Worm (Caenorhabditis elegans) whole organism, L1 larva: ENCODE results near the gene F17C11.2.

ENCODE experiments used
- C16A3.4 ChIP-seq: fragments of 150-350 bp; optimal IDR thresholded peaks from 2 replicates; lab custom pipeline; 2014; ENCODE audit warnings: missing biosample characterization, missing genetic modification characterization
- F16B12.6 ChIP-seq: fragments of 150-350 bp; optimal IDR thresholded peaks from 2 replicates; lab custom pipeline; 2014; ENCODE audit warnings: missing biosample characterization, missing genetic modification characterization
- Y116A8C.19 ChIP-seq: sonication (generic microtip); optimal IDR thresholded peaks from 2 replicates; lab custom pipeline; 2016; ENCODE audit warnings: missing compliant biosample characterization, missing genetic modification characterization, borderline replicate concordance
- ama-1 ChIP-seq: fragments of 150-350 bp; optimal IDR thresholded peaks from 2 replicates; lab custom pipeline; 2014
- ceh-63 ChIP-seq: fragments of 200-800 bp; sonication (Bioruptor generic); optimal IDR thresholded peaks from 2 replicates; lab custom pipeline; 2018; ENCODE audit warnings: mild to moderate bottlenecking, missing genetic modification characterization, missing compliant biosample characterization
- ceh-8 ChIP-seq: fragments of 200-800 bp; sonication (Bioruptor generic); optimal IDR thresholded peaks from 2 replicates; lab custom pipeline; 2018; ENCODE audit warnings: mild to moderate bottlenecking, missing genetic modification characterization, moderate library complexity, missing compliant biosample characterization
- ceh-90 ChIP-seq: sonication (generic microtip); optimal IDR thresholded peaks from 2 replicates; lab custom pipeline; 2016; ENCODE audit warnings: missing genetic modification characterization, missing compliant biosample characterization
- ces-1 ChIP-seq: fragments of 150-350 bp; optimal IDR thresholded peaks from 2 replicates; lab custom pipeline; 2014; ENCODE audit warnings: missing biosample characterization, missing genetic modification reagents, missing genetic modification characterization
- efl-1 ChIP-seq, 4 experiments: fragments of 150-350 bp; optimal IDR thresholded peaks in 3 of 4; peaks in 1 of 4; 1 replicate in 1 of 4; 2 replicates in 3 of 4; lab custom pipeline; 2014; ENCODE audit warnings: missing biosample characterization in 2 of 4, missing genetic modification characterization in 2 of 4, missing genetic modification reagents in 2 of 4
- egl-13 ChIP-seq: sonication (generic microtip); optimal IDR thresholded peaks from 2 replicates; lab custom pipeline; 2016; ENCODE audit warnings: missing genotype, missing genetic modification reagents, missing genetic modification characterization, missing compliant biosample characterization
- egl-27 ChIP-seq, 2 experiments: fragments of 150-350 bp in 1 of 2; sonication (generic microtip); optimal IDR thresholded peaks; 3 replicates each; lab custom pipeline; 2017 to 2018; ENCODE audit warnings: missing biosample characterization in 2 of 2, missing genetic modification characterization in 2 of 2, missing genetic modification reagents in 2 of 2
- fkh-10 ChIP-seq: sonication (generic microtip); optimal IDR thresholded peaks from 2 replicates; lab custom pipeline; 2017; ENCODE audit warnings: missing biosample characterization, missing genetic modification reagents, missing genetic modification characterization
- fkh-8 ChIP-seq: sonication (generic microtip); optimal IDR thresholded peaks from 2 replicates; lab custom pipeline; 2016; ENCODE audit warnings: mild to moderate bottlenecking, missing genetic modification characterization, missing compliant biosample characterization
- hlh-17 ChIP-seq: fragments of 200-800 bp; sonication (Bioruptor generic); optimal IDR thresholded peaks from 2 replicates; lab custom pipeline; 2018; ENCODE audit warnings: missing genetic modification characterization, mild to moderate bottlenecking, missing compliant biosample characterization, moderate library complexity, borderline replicate concordance
- hlh-4 ChIP-seq: sonication (generic microtip); optimal IDR thresholded peaks from 2 replicates; lab custom pipeline; 2016; ENCODE audit warnings: mild to moderate bottlenecking, missing genetic modification characterization, missing compliant biosample characterization
- lin-14 ChIP-seq: fragments of 200-800 bp; sonication (Bioruptor generic); optimal IDR thresholded peaks from 2 replicates; lab custom pipeline; 2018; ENCODE audit warnings: mild to moderate bottlenecking, missing genetic modification characterization, moderate library complexity, missing compliant biosample characterization
- lin-35 ChIP-seq, 2 experiments: fragments of 150-350 bp; optimal IDR thresholded peaks; 2 replicates each; lab custom pipeline; 2014; ENCODE audit warnings: missing biosample characterization in 2 of 2, missing genetic modification characterization in 2 of 2, missing genetic modification reagents in 2 of 2
- lin-39 ChIP-seq: fragments of 150-350 bp; optimal IDR thresholded peaks from 2 replicates; lab custom pipeline; 2014; ENCODE audit warnings: missing biosample characterization, missing genetic modification reagents, missing genetic modification characterization
- lsy-2 ChIP-seq, 2 experiments: fragments of 150-350 bp; optimal IDR thresholded peaks; 2 replicates each; lab custom pipeline; 2014; ENCODE audit warnings: missing biosample characterization in 2 of 2, missing genetic modification characterization in 2 of 2
- mab-9 ChIP-seq: fragments of 200-800 bp; sonication (Bioruptor generic); IDR thresholded peaks from 2 replicates; pipeline ENCODE4 v1.3.6; 2022; ENCODE audit warnings: missing genetic modification reagents, missing genetic modification characterization, missing compliant biosample characterization
- mdl-1 ChIP-seq, 2 experiments: fragments of 150-350 bp; optimal IDR thresholded peaks; 2 replicates each; lab custom pipeline; 2014 to 2017; ENCODE audit warnings: missing biosample characterization in 2 of 2, missing genetic modification characterization in 2 of 2, inconsistent platforms in 1 of 2
- mep-1 ChIP-seq: fragments of 150-350 bp; optimal IDR thresholded peaks from 2 replicates; lab custom pipeline; 2014; ENCODE audit warnings: missing biosample characterization, missing genetic modification characterization
- nhr-12 ChIP-seq: sonication (generic microtip); optimal IDR thresholded peaks from 2 replicates; lab custom pipeline; 2017; ENCODE audit warnings: missing biosample characterization, missing genetic modification characterization
- nhr-19 ChIP-seq: fragments of 200-800 bp; sonication (Bioruptor generic); conservative IDR thresholded peaks from 2 replicates; pipeline ENCODE4 v1.3.6; 2022; ENCODE audit warnings: missing genetic modification characterization, missing compliant biosample characterization
- nhr-20 ChIP-seq: sonication (generic microtip); optimal IDR thresholded peaks from 2 replicates; lab custom pipeline; 2016; ENCODE audit warnings: mild to moderate bottlenecking, missing genetic modification characterization, missing compliant biosample characterization
- nhr-237 ChIP-seq: fragments of 150-350 bp; optimal IDR thresholded peaks from 2 replicates; lab custom pipeline; 2014; ENCODE audit warnings: missing biosample characterization, missing genetic modification characterization
- nhr-71 ChIP-seq: sonication (generic microtip); optimal IDR thresholded peaks from 2 replicates; lab custom pipeline; 2016; ENCODE audit warnings: mild to moderate bottlenecking, missing genetic modification characterization, moderate library complexity, missing compliant biosample characterization
- nhr-76 ChIP-seq: sonication (generic microtip); optimal IDR thresholded peaks from 2 replicates; lab custom pipeline; 2017; ENCODE audit warnings: missing biosample characterization, missing genetic modification characterization
- nhr-85 ChIP-seq: sonication (generic microtip); peaks from one replicate; lab custom pipeline; 2016; ENCODE audit warnings: missing genetic modification characterization, inconsistent platforms, missing compliant biosample characterization
- pag-3 ChIP-seq: sonication (generic microtip); optimal IDR thresholded peaks from 2 replicates; lab custom pipeline; 2017; ENCODE audit warnings: missing genetic modification characterization, mild to moderate bottlenecking, missing compliant biosample characterization, antibody characterized with exemption, borderline replicate concordance; ENCODE audit not compliant: insufficient read depth
- pax-3 ChIP-seq: fragments of 200-800 bp; sonication (Bioruptor generic); optimal IDR thresholded peaks from 2 replicates; lab custom pipeline; 2018; ENCODE audit warnings: mild to moderate bottlenecking, missing genetic modification characterization, moderate library complexity, missing compliant biosample characterization
- rnt-1 ChIP-seq: sonication (generic microtip); optimal IDR thresholded peaks from 2 replicates; lab custom pipeline; 2016; ENCODE audit warnings: mild to moderate bottlenecking, missing genetic modification characterization, moderate library complexity, missing compliant biosample characterization
- snpc-4 ChIP-seq: fragments of 150-350 bp; optimal IDR thresholded peaks from 2 replicates; lab custom pipeline; 2014; ENCODE audit warnings: missing biosample characterization, missing genetic modification characterization
- tlp-1 ChIP-seq: fragments of 150-350 bp; optimal IDR thresholded peaks from 2 replicates; lab custom pipeline; 2014; ENCODE audit warnings: missing biosample characterization, missing genetic modification characterization
- unc-130 ChIP-seq: fragments of 150-350 bp; optimal IDR thresholded peaks from 2 replicates; lab custom pipeline; 2017; ENCODE audit warnings: missing biosample characterization, missing genetic modification characterization, inconsistent platforms
- unc-62 ChIP-seq: fragments of 150-350 bp; optimal IDR thresholded peaks from 2 replicates; lab custom pipeline; 2014; ENCODE audit warnings: missing biosample characterization, missing genetic modification reagents, missing genetic modification characterization
- unc-86 ChIP-seq: sonication (generic microtip); optimal IDR thresholded peaks from 2 replicates; lab custom pipeline; 2016; ENCODE audit warnings: missing genetic modification characterization, missing compliant biosample characterization
- unc-98 ChIP-seq: fragments of 200-800 bp; sonication (Bioruptor generic); IDR thresholded peaks from 2 replicates; pipeline ENCODE4 v1.3.6; 2022; ENCODE audit warnings: missing genetic modification characterization, missing compliant biosample characterization
- vab-15 ChIP-seq: sonication (generic microtip); optimal IDR thresholded peaks from 2 replicates; lab custom pipeline; 2017; ENCODE audit warnings: missing genotype, mild to moderate bottlenecking, missing genetic modification characterization, missing compliant biosample characterization
- zip-4 ChIP-seq: fragments of 200-800 bp; sonication (Bioruptor generic); optimal IDR thresholded peaks from 2 replicates; lab custom pipeline; 2018; ENCODE audit warnings: mild to moderate bottlenecking, missing genetic modification characterization, moderate library complexity, missing compliant biosample characterization

The F17C11.2 gene

ce11 chrV:10909071-10909470, 39.0 kb upstream of the F17C11.2 start, which contains the start of gene zzz-1:
zzz-1 (minus strand) TSS chrV:10909171.
- TF ChIP-seq egl-27 (tag; optimal IDR thresholded peaks at IDR 0.05; lab: Kevin White, UChicago) (no peak), efl-1 (optimal IDR thresholded peaks at IDR 0.05; lab: Kevin White, UChicago) (no peak), efl-1 (GFP tag; optimal IDR thresholded peaks at IDR 0.05 in 1 of 2; lab: Kevin White, UChicago) (no peak), mab-9 (no peak), unc-62 (GFP tag; lab: Kevin White, UChicago) (no peak), tlp-1 (tag; lab: Kevin White, UChicago) (no peak), zip-4 (GFP tag; lab: Kevin White, UChicago) (no peak), nhr-85 (tag; lab: Kevin White, UChicago) (no peak), fkh-8 (tag; lab: Kevin White, UChicago) (no peak), unc-98 (GFP tag; lab: Robert Waterston, UW) (no peak), lin-14 (GFP tag; lab: Kevin White, UChicago) (no peak), pax-3 (tag; lab: Kevin White, UChicago) (no peak), snpc-4 (tag; lab: Kevin White, UChicago) (no peak), ceh-8 (GFP tag; lab: Kevin White, UChicago) (no peak), unc-86 (tag; lab: Kevin White, UChicago) (no peak), unc-130 (tag; lab: Kevin White, UChicago) (no peak), fkh-10 (no peak), hlh-17 (GFP tag; lab: Kevin White, UChicago) (no peak), Y116A8C.19 (no peak), lin-35 (GFP tag; optimal IDR thresholded peaks at IDR 0.05; lab: Kevin White, UChicago) (no peak), mep-1 (no peak)

DNA sequence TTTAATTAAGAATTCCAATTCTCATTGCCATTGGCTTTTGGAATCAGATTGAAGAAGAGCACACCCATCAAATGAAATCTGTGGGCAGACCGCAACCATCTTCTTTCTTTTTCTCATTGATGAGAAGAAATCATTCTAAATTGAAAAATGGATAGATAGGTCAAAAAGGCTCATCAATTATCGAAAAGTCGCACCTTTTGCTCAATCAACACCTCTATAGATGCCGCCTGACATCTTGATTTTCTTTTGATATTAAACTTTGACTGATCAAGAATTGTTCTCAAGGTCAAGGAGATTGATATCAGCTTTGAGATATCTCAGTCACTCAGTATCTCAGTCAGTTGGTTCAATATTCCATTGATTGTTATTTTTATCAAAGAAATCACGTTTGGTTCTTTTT, 38.1 kb upstream of the F17C11.2 start:
- no peak for TF ChIP-seq mab-9
- TF ChIP-seq egl-13, result no peak
- TF ChIP-seq vab-15, result no peak
- peak; percentile 49 for TF ChIP-seq rnt-1 (tag; lab: Kevin White, UChicago)
- no peak for TF ChIP-seq mep-1
- peak; percentile 44 for TF ChIP-seq lin-14 (GFP tag; lab: Kevin White, UChicago)
- TF ChIP-seq nhr-12 (tag; lab: Kevin White, UChicago), result no peak
- TF ChIP-seq efl-1 (optimal IDR thresholded peaks at IDR 0.05; lab: Kevin White, UChicago), result no peak
- TF ChIP-seq efl-1 (GFP tag; optimal IDR thresholded peaks at IDR 0.05 in 1 of 2; lab: Kevin White, UChicago), result no peak
- peak; percentile 51 for TF ChIP-seq nhr-71 (tag; lab: Kevin White, UChicago)
- TF ChIP-seq lin-39 (tag; lab: Kevin White, UChicago), result peak; percentile 65
- no peak for TF ChIP-seq ces-1 (GFP tag; lab: Kevin White, UChicago)
- TF ChIP-seq F16B12.6 (tag; lab: Kevin White, UChicago), result no peak
- no peak for TF ChIP-seq C16A3.4 (tag; lab: Kevin White, UChicago)
- no peak for TF ChIP-seq ceh-90
- TF ChIP-seq ceh-63, result no peak
- no peak for TF ChIP-seq hlh-4
- TF ChIP-seq nhr-237 (tag; lab: Kevin White, UChicago), result no peak
- peak in 1 of 2 experiments; percentile 26 for TF ChIP-seq lsy-2 (tag; optimal IDR thresholded peaks at IDR 0.05; lab: Kevin White, UChicago)
- no peak for TF ChIP-seq nhr-76 (tag; lab: Kevin White, UChicago)
- TF ChIP-seq unc-62 (GFP tag; lab: Kevin White, UChicago), result no peak
- TF ChIP-seq pag-3 (tag; lab: Kevin White, UChicago), result peak; percentile 5
- no peak for TF ChIP-seq hlh-17 (GFP tag; lab: Kevin White, UChicago)
- no peak for TF ChIP-seq Y116A8C.19

DNA sequence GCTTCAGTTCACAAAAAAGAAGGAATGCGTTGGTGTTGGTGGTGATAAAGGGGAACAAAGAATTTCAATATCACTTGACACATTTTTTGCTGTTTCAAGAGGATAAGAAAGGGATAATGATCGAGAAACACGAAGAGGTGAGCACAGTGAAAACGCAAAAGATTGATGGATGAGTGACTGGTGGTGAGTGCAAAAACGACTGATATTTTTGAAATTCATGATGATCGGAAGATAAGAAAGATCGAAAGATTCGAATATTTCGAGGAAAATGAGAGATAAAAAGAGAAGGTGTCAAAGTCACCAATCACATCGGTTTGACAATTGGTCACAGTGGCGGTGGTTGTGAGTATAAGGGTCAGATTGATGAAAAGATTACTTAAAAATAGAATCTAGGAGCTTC, 32.1 kb upstream of the F17C11.2 start:
- peak; percentile 54 for TF ChIP-seq lin-14 (GFP tag; lab: Kevin White, UChicago)
- TF ChIP-seq rnt-1 (tag; lab: Kevin White, UChicago), result peak; percentile 44
- TF ChIP-seq mdl-1 (tag; optimal IDR thresholded peaks at IDR 0.05; lab: Kevin White, UChicago), result no peak
- peak; percentile 19 for TF ChIP-seq nhr-20
- no peak for TF ChIP-seq ama-1 (lab: Kevin White, UChicago)
- TF ChIP-seq nhr-19 (GFP tag; lab: Robert Waterston, UW), result no peak
- TF ChIP-seq unc-130 (tag; lab: Kevin White, UChicago), result no peak
- TF ChIP-seq nhr-71 (tag; lab: Kevin White, UChicago), result peak; percentile 53
- peak in 1 of 2 experiments; percentile 36 for TF ChIP-seq lsy-2 (tag; optimal IDR thresholded peaks at IDR 0.05; lab: Kevin White, UChicago)
